Worm (Caenorhabditis elegans) whole organism, L4/young adult: ENCODE results near the gene hap-1.

Experiments used
- W03F9.2 ChIP-seq: fragments of 150-350 bp; optimal IDR thresholded peaks from 2 replicates; lab custom pipeline; 2014; ENCODE audit warnings: missing biosample characterization, missing genetic modification characterization
- him-1 ChIP-seq: sonication (generic microtip); optimal IDR thresholded peaks from 2 replicates; lab custom pipeline; 2016; ENCODE audit warnings: missing genotype, missing genetic modification reagents, missing genetic modification characterization, missing compliant biosample characterization

- no peak for TF ChIP-seq him-1 (tag; lab: Kevin White, UChicago)
- no peak for TF ChIP-seq W03F9.2 (tag; lab: Kevin White, UChicago)
Observed at ce11 chrIII:5245067-5245466, 18.7 kb upstream of the hap-1 start.
